Worm (Caenorhabditis elegans) whole organism, early embryonic: ENCODE measurements around the gene T23B12.6.
A peak's percentile ranks its signal among the peaks of the same experiment; 100 is the strongest.

Source experiments
- B0310.2 ChIP-seq: sonication (generic microtip); optimal IDR thresholded peaks from 2 replicates; lab custom pipeline; 2016; ENCODE audit warnings: mild to moderate bottlenecking, missing genetic modification characterization, missing compliant biosample characterization
- F13C5.2 ChIP-seq: sonication (generic microtip); optimal IDR thresholded peaks from 2 replicates; lab custom pipeline; 2017; ENCODE audit warnings: mild to moderate bottlenecking, missing genetic modification characterization, inconsistent platforms, missing compliant biosample characterization
- aly-1 ChIP-seq: sonication (generic microtip); optimal IDR thresholded peaks from 2 replicates; lab custom pipeline; 2016; ENCODE audit warnings: missing genetic modification characterization, missing compliant biosample characterization
- ama-1 ChIP-seq: fragments of 150-350 bp; optimal IDR thresholded peaks from 2 replicates; lab custom pipeline; 2014
- ceh-13 ChIP-seq: fragments of 200-800 bp; sonication (Bioruptor generic); optimal IDR thresholded peaks from 2 replicates; lab custom pipeline; 2018; ENCODE audit warnings: mild to moderate bottlenecking, missing genetic modification characterization, missing compliant biosample characterization
- ceh-36 ChIP-seq: sonication (generic microtip); optimal IDR thresholded peaks from 2 replicates; lab custom pipeline; 2016; ENCODE audit warnings: missing genetic modification characterization, inconsistent platforms, missing compliant biosample characterization
- ets-7 ChIP-seq: sonication (generic microtip); optimal IDR thresholded peaks from 2 replicates; lab custom pipeline; 2016; ENCODE audit warnings: missing genotype, missing genetic modification characterization, missing compliant biosample characterization
- flt-1 ChIP-seq: fragments of 200-800 bp; sonication (Bioruptor generic); IDR thresholded peaks from 2 replicates; pipeline ENCODE4 v1.3.6; 2022; ENCODE audit warnings: missing genetic modification characterization, missing compliant biosample characterization
- hmbx-1 ChIP-seq: sonication (generic microtip); optimal IDR thresholded peaks from 2 replicates; lab custom pipeline; 2016; ENCODE audit warnings: mild to moderate bottlenecking, missing genetic modification characterization, missing compliant biosample characterization
- hmg-4 ChIP-seq: fragments of 200-800 bp; sonication (Bioruptor generic); optimal IDR thresholded peaks from 2 replicates; lab custom pipeline; 2018; ENCODE audit warnings: mild to moderate bottlenecking, missing genetic modification characterization, missing compliant biosample characterization
- hnd-1 ChIP-seq: sonication (generic microtip); optimal IDR thresholded peaks from 2 replicates; lab custom pipeline; 2016; ENCODE audit warnings: missing genetic modification characterization, missing compliant biosample characterization
- pes-1 ChIP-seq: fragments of 200-800 bp; sonication (Bioruptor generic); IDR thresholded peaks from 2 replicates; pipeline ENCODE4 v1.3.6; 2022; ENCODE audit warnings: missing genetic modification reagents, missing genetic modification characterization, missing compliant biosample characterization
- scrt-1 ChIP-seq: fragments of 200-800 bp; sonication (Bioruptor generic); IDR thresholded peaks from 2 replicates; pipeline ENCODE4 v1.3.6; 2022; ENCODE audit warnings: missing genetic modification characterization, missing compliant biosample characterization
- sea-1 ChIP-seq: fragments of 200-800 bp; sonication (Bioruptor generic); conservative IDR thresholded peaks from 2 replicates; pipeline ENCODE4 v1.3.6; 2022; ENCODE audit warnings: missing genetic modification characterization, missing compliant biosample characterization
- tbx-11 ChIP-seq: fragments of 200-800 bp; sonication (Bioruptor generic); IDR thresholded peaks from 2 replicates; pipeline ENCODE4 v1.3.6; 2022; ENCODE audit warnings: missing genetic modification characterization, missing compliant biosample characterization
- tbx-37 ChIP-seq: fragments of 200-800 bp; sonication (Bioruptor generic); conservative IDR thresholded peaks from 2 replicates; pipeline ENCODE4 v1.3.6; 2022; ENCODE audit warnings: missing genetic modification reagents, missing genetic modification characterization, missing compliant biosample characterization
- tra-4 ChIP-seq: sonication (generic microtip); optimal IDR thresholded peaks from 2 replicates; lab custom pipeline; 2017; ENCODE audit warnings: missing genetic modification characterization, missing compliant biosample characterization

T23B12.6 gene

DNA sequence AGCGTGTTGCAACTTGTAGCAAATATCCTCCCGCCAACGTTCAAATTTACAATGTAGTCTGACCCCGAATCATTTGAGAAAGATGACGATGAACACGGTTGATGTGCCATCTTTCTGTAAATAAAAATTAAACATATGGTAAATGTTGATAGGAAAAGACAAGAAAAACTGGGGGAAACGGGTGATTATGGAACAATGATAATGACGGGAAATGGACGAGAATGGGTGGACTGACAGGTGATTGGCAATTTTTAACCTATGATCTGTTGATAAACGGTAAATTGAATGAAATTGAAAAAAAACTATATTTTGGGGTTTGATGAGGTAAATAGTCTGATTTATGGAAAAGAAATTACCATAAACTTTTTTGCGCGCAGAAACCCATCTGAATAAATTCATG, at the start of gene T23B12.6:
T23B12.6 (minus strand) TSS at position 114 of the 400 bp plus-strand sequence.
- TF ChIP-seq tbx-37 = no peak
- TF ChIP-seq ceh-36 = no peak
- no peak for TF ChIP-seq sea-1 (GFP tag; lab: Robert Waterston, UW)
- no peak for TF ChIP-seq hmg-4 (GFP tag; lab: Kevin White, UChicago)
- no peak for TF ChIP-seq ets-7 (tag; lab: Kevin White, UChicago)
- no peak for TF ChIP-seq aly-1
- TF ChIP-seq tra-4 (tag; lab: Kevin White, UChicago) = no peak
- TF ChIP-seq flt-1 (GFP tag; lab: Robert Waterston, UW) = no peak
- no peak for TF ChIP-seq ama-1 (lab: Kevin White, UChicago)
- TF ChIP-seq scrt-1 = no peak

DNA sequence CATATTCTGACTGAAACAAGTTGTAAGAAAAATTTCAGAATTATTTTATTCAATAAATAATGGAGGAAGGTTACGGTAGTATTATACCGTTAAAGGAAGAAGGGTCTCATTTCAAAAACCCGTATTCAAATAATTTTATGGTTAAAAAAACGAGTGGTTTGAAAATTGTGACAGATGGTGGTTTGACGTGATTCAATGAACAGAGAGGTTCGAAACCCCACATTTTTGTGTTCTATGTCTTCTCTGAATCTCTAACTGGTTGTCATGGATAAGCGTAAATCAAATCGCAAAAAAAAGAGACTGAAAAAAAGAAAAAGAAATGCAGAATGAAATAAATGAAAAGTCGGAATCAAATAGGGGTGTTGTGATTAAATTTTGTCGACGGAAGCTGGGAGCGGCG, 47.1 kb upstream of the T23B12.6 start, which contains the start of gene ZK994.6:
ZK994.6 (minus strand) TSS at position 101 of the 400 bp plus-strand sequence.
- TF ChIP-seq sea-1 (GFP tag; lab: Robert Waterston, UW) (no peak), tra-4 (tag; lab: Kevin White, UChicago) (no peak)

DNA sequence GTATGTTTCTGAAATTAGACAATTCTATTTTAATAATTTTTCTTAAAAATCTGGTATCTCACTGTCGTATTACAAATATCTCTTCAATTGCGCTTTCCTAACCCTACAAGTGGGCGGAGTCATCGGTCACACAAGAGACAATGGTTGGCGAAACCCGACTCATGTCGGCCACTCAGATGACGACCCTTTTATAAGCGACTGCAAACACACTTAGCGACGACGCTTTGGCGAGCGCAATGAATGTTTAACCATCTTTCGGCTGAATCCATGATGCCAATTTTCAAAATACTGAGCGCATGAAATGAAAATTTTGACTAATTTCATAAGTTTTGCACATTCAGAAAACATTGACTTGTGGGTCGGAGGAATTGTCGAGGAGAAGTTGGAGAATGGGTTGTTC, 40.1 kb upstream of the T23B12.6 start:
- TF ChIP-seq tbx-37 (peak; percentile 99), ceh-13 (GFP tag; lab: Kevin White, UChicago) (peak; percentile 98), flt-1 (GFP tag; lab: Robert Waterston, UW) (peak; percentile 99), scrt-1 (peak; percentile 99), pes-1 (GFP tag; lab: Robert Waterston, UW) (peak; percentile 99), hmg-4 (GFP tag; lab: Kevin White, UChicago) (peak; percentile 100), hmbx-1 (tag; lab: Kevin White, UChicago) (peak; percentile 93), tbx-11 (GFP tag; lab: Robert Waterston, UW) (peak; percentile 99), tra-4 (tag; lab: Kevin White, UChicago) (peak; percentile 96), aly-1 (peak; percentile 98), sea-1 (GFP tag; lab: Robert Waterston, UW) (peak; percentile 100), ceh-36 (peak; percentile 98), hnd-1 (tag; lab: Kevin White, UChicago) (peak; percentile 97), ets-7 (tag; lab: Kevin White, UChicago) (peak; percentile 96), F13C5.2 (tag; lab: Kevin White, UChicago) (peak; percentile 99), B0310.2 (tag; lab: Kevin White, UChicago) (peak; percentile 98), ama-1 (lab: Kevin White, UChicago) (no peak)

DNA sequence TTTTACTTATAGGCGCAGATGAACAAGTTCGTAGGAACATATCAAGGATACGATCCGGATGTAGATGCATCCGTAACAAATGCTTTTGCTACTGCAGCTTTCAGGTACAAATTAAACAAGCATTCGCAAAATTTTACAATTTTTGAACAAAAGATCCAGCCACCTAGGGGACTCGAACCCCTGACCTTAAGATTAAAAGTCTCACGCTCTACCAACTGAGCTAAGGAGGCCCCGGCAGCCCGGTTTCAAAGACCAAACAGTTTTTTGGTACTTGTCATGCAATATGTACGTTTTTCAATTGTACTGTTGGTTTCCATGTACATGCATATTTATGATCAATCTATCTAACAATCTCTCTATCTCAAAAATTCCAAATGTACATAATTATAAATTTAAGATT, 39.2 kb upstream of the T23B12.6 start:
- TF ChIP-seq ceh-36 (no peak), hmbx-1 (tag; lab: Kevin White, UChicago) (no peak), tbx-11 (GFP tag; lab: Robert Waterston, UW) (no peak), ama-1 (lab: Kevin White, UChicago) (no peak)

DNA sequence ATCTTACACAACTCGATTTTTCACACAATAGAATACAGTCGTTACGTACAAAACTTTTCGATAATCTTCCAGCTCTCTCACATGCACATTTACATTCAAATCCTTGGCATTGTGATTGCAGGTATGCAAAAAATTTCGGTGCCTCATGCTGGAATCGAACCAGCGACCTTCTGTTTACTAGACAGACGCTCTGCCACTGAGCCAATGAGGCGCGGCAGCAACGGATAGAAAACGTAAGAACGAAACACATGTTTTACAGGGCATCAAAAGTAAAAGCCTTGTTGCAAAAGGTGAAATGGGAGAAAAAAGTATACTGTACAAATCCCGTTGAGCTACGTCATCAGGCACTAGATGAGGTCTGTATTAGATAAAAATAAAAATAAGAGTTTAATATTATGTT, 35.7 kb upstream of the T23B12.6 start:
- TF ChIP-seq pes-1 (GFP tag; lab: Robert Waterston, UW) (peak; percentile 57; the same call in 1 of the 2 replicates), ceh-13 (GFP tag; lab: Kevin White, UChicago) (no peak)

DNA sequence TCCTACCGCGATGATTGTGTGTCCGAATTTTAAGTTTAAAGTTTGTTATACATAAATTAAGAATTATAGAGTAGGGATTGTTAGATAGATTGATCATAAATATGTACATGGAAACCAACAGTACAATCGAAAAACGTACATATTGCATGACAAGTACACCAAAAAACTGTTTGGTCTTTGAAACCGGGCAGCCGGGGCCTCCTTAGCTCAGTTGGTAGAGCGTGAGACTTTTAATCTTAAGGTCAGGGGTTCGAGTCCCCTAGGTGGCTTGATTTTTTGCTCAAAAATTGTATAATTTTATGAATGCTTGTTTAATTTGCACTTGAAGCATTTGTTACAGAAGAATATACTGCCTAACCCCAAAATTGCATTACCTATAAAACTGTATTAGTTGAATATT, 34.9 kb upstream of the T23B12.6 start:
- TF ChIP-seq scrt-1 (no peak), ets-7 (tag; lab: Kevin White, UChicago) (no peak), tbx-37 (no peak), flt-1 (GFP tag; lab: Robert Waterston, UW) (no peak), tbx-11 (GFP tag; lab: Robert Waterston, UW) (no peak), hnd-1 (tag; lab: Kevin White, UChicago) (no peak), hmbx-1 (tag; lab: Kevin White, UChicago) (no peak), tra-4 (tag; lab: Kevin White, UChicago) (no peak), hmg-4 (GFP tag; lab: Kevin White, UChicago) (no peak), B0310.2 (tag; lab: Kevin White, UChicago) (no peak), ceh-13 (GFP tag; lab: Kevin White, UChicago) (no peak), sea-1 (GFP tag; lab: Robert Waterston, UW) (no peak), ama-1 (lab: Kevin White, UChicago) (no peak), pes-1 (GFP tag; lab: Robert Waterston, UW) (no peak), F13C5.2 (tag; lab: Kevin White, UChicago) (no peak), ceh-36 (no peak), aly-1 (no peak)

DNA sequence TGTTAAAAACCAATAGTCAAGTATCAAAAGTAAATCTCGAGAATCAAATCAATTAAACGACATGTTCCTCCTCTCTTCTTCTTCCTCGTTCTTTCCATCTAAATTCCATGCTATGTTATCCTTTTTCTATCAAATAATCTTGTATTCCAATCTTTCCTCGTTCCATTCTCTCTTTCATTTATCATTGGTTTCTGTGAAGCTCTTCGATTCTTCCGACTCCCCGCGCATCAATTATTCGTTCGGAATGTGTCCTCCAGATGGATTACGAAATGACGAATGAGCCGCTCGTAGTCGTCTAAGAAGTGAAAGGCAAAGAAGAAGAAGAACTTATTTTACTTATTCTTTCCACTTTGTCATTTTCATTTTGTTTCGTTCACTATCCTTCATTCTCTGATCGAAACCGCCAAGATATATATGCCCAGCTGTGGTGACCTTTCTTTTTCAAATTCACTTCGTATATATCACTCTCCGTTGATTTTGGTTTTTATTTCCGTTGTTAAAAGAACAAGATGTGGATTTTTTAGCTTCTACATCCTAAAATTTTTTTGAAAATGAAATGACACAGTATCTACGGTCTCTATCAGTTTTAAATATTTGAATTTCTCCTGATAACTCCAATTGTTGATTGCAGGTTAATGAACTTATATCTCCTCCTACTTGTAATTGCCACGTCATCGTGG, 34.2 kb upstream of the T23B12.6 start, which contains the start of gene pxn-1:
pxn-1 (plus strand) TSS at position 630 of the 680 bp plus-strand sequence.
- TF ChIP-seq hnd-1 (tag; lab: Kevin White, UChicago) (no peak), tbx-37 (no peak), tbx-11 (GFP tag; lab: Robert Waterston, UW) (no peak), F13C5.2 (tag; lab: Kevin White, UChicago) (no peak), ets-7 (tag; lab: Kevin White, UChicago) (no peak), hmbx-1 (tag; lab: Kevin White, UChicago) (no peak), scrt-1 (no peak), tra-4 (tag; lab: Kevin White, UChicago) (no peak), sea-1 (GFP tag; lab: Robert Waterston, UW) (no peak), pes-1 (GFP tag; lab: Robert Waterston, UW) (no peak), flt-1 (GFP tag; lab: Robert Waterston, UW) (no peak), ceh-36 (no peak), ceh-13 (GFP tag; lab: Kevin White, UChicago) (no peak), aly-1 (no peak), B0310.2 (tag; lab: Kevin White, UChicago) (no peak), hmg-4 (GFP tag; lab: Kevin White, UChicago) (no peak), ama-1 (lab: Kevin White, UChicago) (no peak)
